Worm (Caenorhabditis elegans) whole organism, L2 larva: ENCODE measurements around the gene pgp-12.
A peak's percentile ranks its signal among the peaks of the same experiment; 100 is the strongest.

Source experiments
- C34F6.9 ChIP-seq: fragments of 150-350 bp; optimal IDR thresholded peaks from 2 replicates; lab custom pipeline; 2014; ENCODE audit warnings: missing biosample characterization, missing genetic modification characterization
- F13H6.1 ChIP-seq: sonication (generic microtip); optimal IDR thresholded peaks from 2 replicates; lab custom pipeline; 2016; ENCODE audit warnings: missing genetic modification characterization, missing compliant biosample characterization
- R02D3.7 ChIP-seq: fragments of 150-350 bp; optimal IDR thresholded peaks from 2 replicates; lab custom pipeline; 2014; ENCODE audit warnings: missing biosample characterization, missing genetic modification characterization
- ZK546.5 ChIP-seq: sonication (generic microtip); optimal IDR thresholded peaks from 2 replicates; lab custom pipeline; 2017; ENCODE audit warnings: missing biosample characterization, missing genetic modification characterization
- alr-1 ChIP-seq: fragments of 150-350 bp; optimal IDR thresholded peaks from 2 replicates; lab custom pipeline; 2014; ENCODE audit warnings: missing biosample characterization, missing genetic modification characterization
- blmp-1 ChIP-seq: sonication (generic microtip); optimal IDR thresholded peaks from 2 replicates; lab custom pipeline; 2017; ENCODE audit warnings: missing genetic modification characterization, mild to moderate bottlenecking, missing compliant biosample characterization, antibody characterized with exemption, moderate library complexity; ENCODE audit not compliant: insufficient read depth
- ceh-16 ChIP-seq: fragments of 150-350 bp; optimal IDR thresholded peaks from 2 replicates; lab custom pipeline; 2014; ENCODE audit warnings: missing biosample characterization, missing genetic modification characterization
- crh-2 ChIP-seq: sonication (generic microtip); optimal IDR thresholded peaks from 2 replicates; lab custom pipeline; 2017; ENCODE audit warnings: missing biosample characterization, missing genetic modification characterization
- dmd-4 ChIP-seq: sonication (generic microtip); optimal IDR thresholded peaks from 2 replicates; lab custom pipeline; 2017; ENCODE audit warnings: missing biosample characterization, missing genetic modification characterization
- egl-27 ChIP-seq: sonication (generic microtip); optimal IDR thresholded peaks from 3 replicates; lab custom pipeline; 2017; ENCODE audit warnings: missing biosample characterization, missing genetic modification reagents, missing genetic modification characterization
- gmeb-1 ChIP-seq: fragments of 150-350 bp; optimal IDR thresholded peaks from 2 replicates; lab custom pipeline; 2014; ENCODE audit warnings: missing biosample characterization, missing genetic modification characterization
- lin-11 ChIP-seq: fragments of 150-350 bp; sonication (generic microtip); optimal IDR thresholded peaks from 2 replicates; lab custom pipeline; 2014; ENCODE audit warnings: missing biosample characterization, missing genetic modification characterization, inconsistent platforms, mixed read lengths
- lin-13 ChIP-seq: fragments of 150-350 bp; optimal IDR thresholded peaks from 2 replicates; lab custom pipeline; 2014; ENCODE audit warnings: missing biosample characterization, missing genetic modification reagents, missing genetic modification characterization
- lin-39 ChIP-seq: fragments of 150-350 bp; optimal IDR thresholded peaks from 2 replicates; lab custom pipeline; 2014; ENCODE audit warnings: missing biosample characterization, missing genetic modification reagents, missing genetic modification characterization
- lsy-2 ChIP-seq, 2 experiments: fragments of 150-350 bp in 1 of 2; sonication (generic microtip) in 1 of 2; optimal IDR thresholded peaks; 2 replicates each; lab custom pipeline; 2014 to 2017; ENCODE audit warnings: missing biosample characterization in 2 of 2, missing genetic modification characterization in 2 of 2
- mab-5 ChIP-seq: fragments of 150-350 bp; optimal IDR thresholded peaks from 2 replicates; lab custom pipeline; 2014; ENCODE audit warnings: missing biosample characterization, missing genetic modification characterization
- mdl-1 ChIP-seq, 2 experiments: fragments of 150-350 bp in 1 of 2; sonication (generic microtip) in 1 of 2; optimal IDR thresholded peaks; 2 replicates each; lab custom pipeline; 2017; ENCODE audit warnings: missing biosample characterization in 2 of 2, missing genetic modification characterization in 2 of 2
- nhr-10 ChIP-seq: sonication (generic microtip); optimal IDR thresholded peaks from 2 replicates; lab custom pipeline; 2017; ENCODE audit warnings: missing biosample characterization, missing genetic modification characterization
- nhr-12 ChIP-seq: fragments of 150-350 bp; optimal IDR thresholded peaks from 2 replicates; lab custom pipeline; 2014; ENCODE audit warnings: missing biosample characterization, missing genetic modification characterization
- nhr-129 ChIP-seq: fragments of 150-350 bp; optimal IDR thresholded peaks from 2 replicates; lab custom pipeline; 2014; ENCODE audit warnings: missing biosample characterization, missing genetic modification characterization
- nhr-21 ChIP-seq: fragments of 150-350 bp; optimal IDR thresholded peaks from 2 replicates; lab custom pipeline; 2014; ENCODE audit warnings: missing biosample characterization, missing genetic modification characterization
- nhr-23 ChIP-seq: fragments of 150-350 bp; optimal IDR thresholded peaks from 2 replicates; lab custom pipeline; 2014; ENCODE audit warnings: missing biosample characterization, missing genetic modification reagents, missing genetic modification characterization
- nhr-237 ChIP-seq: fragments of 150-350 bp; optimal IDR thresholded peaks from 2 replicates; lab custom pipeline; 2014; ENCODE audit warnings: missing biosample characterization, missing genetic modification characterization
- nhr-25 ChIP-seq: fragments of 150-350 bp; sonication (generic microtip); optimal IDR thresholded peaks from 3 replicates; lab custom pipeline; 2014; ENCODE audit warnings: missing biosample characterization, missing genetic modification characterization
- skn-1 ChIP-seq: sonication (generic microtip); optimal IDR thresholded peaks from 2 replicates; lab custom pipeline; 2017; ENCODE audit warnings: missing biosample characterization, missing genetic modification characterization
- sma-9 ChIP-seq, 2 experiments: fragments of 150-350 bp in 1 of 2; sonication (generic microtip) in 1 of 2; optimal IDR thresholded peaks; 2 replicates each; lab custom pipeline; 2014 to 2016; ENCODE audit warnings: missing genetic modification characterization in 2 of 2, mild to moderate bottlenecking in 1 of 2, missing biosample characterization in 1 of 2, missing compliant biosample characterization in 1 of 2, missing genetic modification reagents in 1 of 2, moderate library complexity in 1 of 2
- snpc-4 ChIP-seq: fragments of 150-350 bp; optimal IDR thresholded peaks from 2 replicates; lab custom pipeline; 2014; ENCODE audit warnings: missing biosample characterization, missing genetic modification characterization
- unc-55 ChIP-seq: fragments of 150-350 bp; sonication (generic microtip); optimal IDR thresholded peaks from 3 replicates; lab custom pipeline; 2014; ENCODE audit warnings: missing biosample characterization, missing genetic modification reagents, missing genetic modification characterization
- unc-62 ChIP-seq: fragments of 150-350 bp; optimal IDR thresholded peaks from 2 replicates; lab custom pipeline; 2014; ENCODE audit warnings: missing biosample characterization, missing genetic modification reagents, missing genetic modification characterization
- ztf-11 ChIP-seq: sonication (generic microtip); optimal IDR thresholded peaks from 2 replicates; lab custom pipeline; 2017; ENCODE audit warnings: missing biosample characterization, missing genetic modification characterization
- ztf-4 ChIP-seq: fragments of 150-350 bp; optimal IDR thresholded peaks from 2 replicates; lab custom pipeline; 2014; ENCODE audit warnings: missing biosample characterization, missing genetic modification characterization

Gene pgp-12

ce11 chrX:12693150-12693589 lies 38.4 kb upstream of the pgp-12 start:
- TF ChIP-seq sma-9 (GFP tag; optimal IDR thresholded peaks at IDR 0.05; lab: Kevin White, UChicago), result peak; percentile 21
- no peak for TF ChIP-seq sma-9 (tag; optimal IDR thresholded peaks at IDR 0.05; lab: Kevin White, UChicago)
- TF ChIP-seq crh-2 (tag; lab: Kevin White, UChicago), result peak; percentile 27
- no peak for TF ChIP-seq unc-62
- TF ChIP-seq lin-13 (GFP tag; lab: Kevin White, UChicago), result peak; percentile 42
- TF ChIP-seq skn-1 (tag; lab: Kevin White, UChicago), result no peak
- TF ChIP-seq, all 48 proteins: peak for 3

DNA sequence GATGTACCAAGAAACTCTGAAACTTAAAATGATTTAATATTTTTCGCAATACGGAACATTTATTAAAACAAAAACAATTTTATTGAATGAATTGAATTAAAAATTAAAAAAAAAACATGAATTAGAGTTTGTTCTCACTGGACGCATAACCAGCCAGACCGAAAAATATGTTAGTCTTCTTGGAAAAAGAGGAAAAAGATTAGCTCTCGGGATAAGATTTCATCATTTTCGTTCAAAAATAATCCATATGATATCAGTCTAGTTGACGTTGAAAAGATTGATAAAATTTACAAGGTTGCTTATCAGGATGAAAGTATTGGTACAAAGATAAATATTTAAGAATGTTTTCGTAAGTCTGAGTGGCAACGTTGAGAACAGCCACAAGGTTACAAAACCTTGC lies 31.2 kb upstream of the pgp-12 start, which contains the start of gene nhr-26:
Gene nhr-26 (minus strand): TSS at position 10 of the 400 bp plus-strand sequence.
- TF ChIP-seq dmd-4, result no peak
- no peak for TF ChIP-seq mdl-1 (tag; optimal IDR thresholded peaks at IDR 0.05; lab: Kevin White, UChicago)
- no peak for TF ChIP-seq nhr-12 (tag; lab: Kevin White, UChicago)
- no peak for TF ChIP-seq lsy-2 (tag; optimal IDR thresholded peaks at IDR 0.05; lab: Kevin White, UChicago)
- TF ChIP-seq mab-5, result no peak
- TF ChIP-seq nhr-21 (tag; lab: Kevin White, UChicago), result no peak
- no peak for TF ChIP-seq nhr-237 (tag; lab: Kevin White, UChicago)

ce11 chrX:12701963-12702362 lies 29.6 kb upstream of the pgp-12 start, which contains the start of gene nhr-214:
Gene nhr-214 (minus strand): TSS chrX:12702063.
- TF ChIP-seq gmeb-1 (tag; lab: Kevin White, UChicago) (no peak), nhr-12 (tag; lab: Kevin White, UChicago) (no peak), nhr-129 (no peak), lin-13 (GFP tag; lab: Kevin White, UChicago) (no peak), lin-39 (no peak)

- no peak for TF ChIP-seq ztf-11 (tag; lab: Kevin White, UChicago)
- TF ChIP-seq nhr-237 (tag; lab: Kevin White, UChicago), result no peak
- TF ChIP-seq ZK546.5, result no peak
- no peak for TF ChIP-seq lin-11 (tag; lab: Kevin White, UChicago)
- no peak for TF ChIP-seq blmp-1 (tag; lab: Kevin White, UChicago)
- no peak for TF ChIP-seq C34F6.9
- no peak for TF ChIP-seq nhr-23
- no peak for TF ChIP-seq nhr-10
- TF ChIP-seq nhr-12 (tag; lab: Kevin White, UChicago), result no peak
- no peak for TF ChIP-seq egl-27 (tag; lab: Kevin White, UChicago)
- TF ChIP-seq lin-13 (GFP tag; lab: Kevin White, UChicago), result no peak
- TF ChIP-seq snpc-4 (tag; lab: Kevin White, UChicago), result no peak
- TF ChIP-seq dmd-4, result no peak
- TF ChIP-seq lsy-2 (tag; optimal IDR thresholded peaks at IDR 0.05; lab: Kevin White, UChicago), result no peak
- TF ChIP-seq, all 48 proteins: peak for 0
Measured at ce11 chrX:12702713-12703112, 28.9 kb upstream of the pgp-12 start.

ce11 chrX:12704721-12705120 lies 26.9 kb upstream of the pgp-12 start, which contains the start of gene nhr-272:
Gene nhr-272 (minus strand): TSS chrX:12704821.
- TF ChIP-seq alr-1, result no peak
- TF ChIP-seq C34F6.9, result no peak
- TF ChIP-seq lin-39, result no peak
- TF ChIP-seq lin-11 (tag; lab: Kevin White, UChicago), result no peak
- no peak for TF ChIP-seq mab-5
- no peak for TF ChIP-seq R02D3.7
- TF ChIP-seq sma-9 (GFP tag; optimal IDR thresholded peaks at IDR 0.05; lab: Kevin White, UChicago), result no peak
- no peak for TF ChIP-seq sma-9 (tag; optimal IDR thresholded peaks at IDR 0.05; lab: Kevin White, UChicago)
- no peak for TF ChIP-seq ceh-16 (tag; lab: Kevin White, UChicago)

ce11 chrX:12712353-12712752 lies 19.3 kb upstream of the pgp-12 start, which contains the start of gene rgs-2:
Gene rgs-2 (plus strand): TSS chrX:12712653.
- peak; percentile 4 for TF ChIP-seq unc-55 (GFP tag; lab: Kevin White, UChicago)
- no peak for TF ChIP-seq F13H6.1 (tag; lab: Kevin White, UChicago)

DNA sequence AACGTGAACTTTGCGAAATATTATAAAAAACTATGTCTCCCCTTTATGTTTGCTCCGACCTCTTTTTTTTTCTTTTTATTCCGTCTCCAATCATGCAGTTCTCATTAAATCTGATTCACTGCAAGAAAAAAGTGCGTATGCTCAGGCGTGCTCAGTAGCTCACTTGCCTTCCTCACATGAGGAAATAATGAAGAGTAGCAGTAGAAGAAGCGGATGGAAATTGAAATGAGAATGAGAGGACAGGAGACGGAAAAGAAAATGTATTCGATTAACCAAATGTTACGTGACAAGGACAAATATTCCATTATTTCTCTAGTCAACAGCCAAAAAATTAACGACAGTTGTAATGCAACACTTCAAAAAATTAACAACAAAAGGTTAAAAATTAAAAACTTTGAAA lies 18.6 kb upstream of the pgp-12 start:
- TF ChIP-seq nhr-25 (tag; lab: Kevin White, UChicago) (no peak), C34F6.9 (peak; percentile 31), nhr-129 (peak; percentile 36), ztf-11 (tag; lab: Kevin White, UChicago) (no peak), ztf-4 (tag; lab: Kevin White, UChicago) (no peak), lsy-2 (tag; optimal IDR thresholded peaks at IDR 0.05; lab: Kevin White, UChicago) (peak in 1 of 2 experiments; percentile 0)
